Worm (Caenorhabditis elegans) whole organism, L1 larva: ENCODE data around the gene npr-17.

Source experiments
- C16A3.4 ChIP-seq: fragments of 150-350 bp; optimal IDR thresholded peaks from 2 replicates; lab custom pipeline; 2014; ENCODE audit warnings: missing biosample characterization, missing genetic modification characterization
- aha-1 ChIP-seq: fragments of 150-350 bp; optimal IDR thresholded peaks from 2 replicates; lab custom pipeline; 2014; ENCODE audit warnings: missing biosample characterization, missing genetic modification characterization
- alr-1 ChIP-seq: fragments of 200-800 bp; sonication (Bioruptor generic); optimal IDR thresholded peaks from 2 replicates; lab custom pipeline; 2018; ENCODE audit warnings: borderline replicate concordance, mild to moderate bottlenecking, missing genetic modification characterization, missing compliant biosample characterization
- ceh-63 ChIP-seq: fragments of 200-800 bp; sonication (Bioruptor generic); optimal IDR thresholded peaks from 2 replicates; lab custom pipeline; 2018; ENCODE audit warnings: mild to moderate bottlenecking, missing genetic modification characterization, missing compliant biosample characterization
- ceh-82 ChIP-seq, 3 experiments: fragments of 150-350 bp in 1 of 3; sonication (generic microtip) in 2 of 3; optimal IDR thresholded peaks; 2 replicates each; lab custom pipeline; 2014 to 2017; ENCODE audit warnings: missing biosample characterization in 3 of 3, missing genetic modification characterization in 3 of 3
- ceh-88 ChIP-seq: fragments of 200-800 bp; sonication (Bioruptor generic); IDR thresholded peaks from 2 replicates; pipeline ENCODE4 v1.3.6; 2022; ENCODE audit warnings: missing genetic modification characterization, missing compliant biosample characterization
- ces-1 ChIP-seq: fragments of 150-350 bp; optimal IDR thresholded peaks from 2 replicates; lab custom pipeline; 2014; ENCODE audit warnings: missing biosample characterization, missing genetic modification reagents, missing genetic modification characterization
- dpl-1 ChIP-seq, 3 experiments: fragments of 150-350 bp in 2 of 3; sonication (generic microtip) in 1 of 3; optimal IDR thresholded peaks; 2 replicates each; lab custom pipeline; 2014 to 2017; ENCODE audit warnings: missing biosample characterization in 3 of 3, missing genetic modification characterization in 3 of 3, missing genetic modification reagents in 3 of 3
- dsc-1 ChIP-seq: sonication (generic microtip); optimal IDR thresholded peaks from 2 replicates; lab custom pipeline; 2016; ENCODE audit warnings: mild to moderate bottlenecking, missing genetic modification characterization, missing compliant biosample characterization
- efl-1 ChIP-seq, 4 experiments: fragments of 150-350 bp; optimal IDR thresholded peaks in 3 of 4; peaks in 1 of 4; 1 replicate in 1 of 4; 2 replicates in 3 of 4; lab custom pipeline; 2014; ENCODE audit warnings: missing biosample characterization in 2 of 4, missing genetic modification characterization in 2 of 4, missing genetic modification reagents in 2 of 4
- efl-3 ChIP-seq: fragments of 200-800 bp; sonication (Bioruptor generic); optimal IDR thresholded peaks from 2 replicates; lab custom pipeline; 2018; ENCODE audit warnings: mild to moderate bottlenecking, missing genetic modification characterization, missing compliant biosample characterization
- egl-13 ChIP-seq: sonication (generic microtip); optimal IDR thresholded peaks from 2 replicates; lab custom pipeline; 2016; ENCODE audit warnings: missing genotype, missing genetic modification reagents, missing genetic modification characterization, missing compliant biosample characterization
- egl-27 ChIP-seq, 2 experiments: fragments of 150-350 bp in 1 of 2; sonication (generic microtip); optimal IDR thresholded peaks; 3 replicates each; lab custom pipeline; 2017 to 2018; ENCODE audit warnings: missing biosample characterization in 2 of 2, missing genetic modification characterization in 2 of 2, missing genetic modification reagents in 2 of 2
- fkh-10 ChIP-seq: sonication (generic microtip); optimal IDR thresholded peaks from 2 replicates; lab custom pipeline; 2017; ENCODE audit warnings: missing biosample characterization, missing genetic modification reagents, missing genetic modification characterization
- hlh-17 ChIP-seq: fragments of 200-800 bp; sonication (Bioruptor generic); optimal IDR thresholded peaks from 2 replicates; lab custom pipeline; 2018; ENCODE audit warnings: missing genetic modification characterization, mild to moderate bottlenecking, missing compliant biosample characterization, moderate library complexity, borderline replicate concordance
- hlh-4 ChIP-seq: sonication (generic microtip); optimal IDR thresholded peaks from 2 replicates; lab custom pipeline; 2016; ENCODE audit warnings: mild to moderate bottlenecking, missing genetic modification characterization, missing compliant biosample characterization
- hpl-2 ChIP-seq: fragments of 150-350 bp; optimal IDR thresholded peaks from 2 replicates; lab custom pipeline; 2014; ENCODE audit warnings: missing biosample characterization, missing genetic modification reagents, missing genetic modification characterization
- irx-1 ChIP-seq: sonication (generic microtip); optimal IDR thresholded peaks from 2 replicates; lab custom pipeline; 2016; ENCODE audit warnings: missing genetic modification characterization, missing compliant biosample characterization
- jun-1 ChIP-seq: fragments of 150-350 bp; optimal IDR thresholded peaks from 2 replicates; lab custom pipeline; 2014; ENCODE audit warnings: missing biosample characterization, missing genetic modification reagents, missing genetic modification characterization
- lin-13 ChIP-seq: fragments of 150-350 bp; optimal IDR thresholded peaks from 2 replicates; lab custom pipeline; 2014; ENCODE audit warnings: missing biosample characterization, missing genetic modification reagents, missing genetic modification characterization
- lin-35 ChIP-seq, 2 experiments: fragments of 150-350 bp; optimal IDR thresholded peaks; 2 replicates each; lab custom pipeline; 2014; ENCODE audit warnings: missing biosample characterization in 2 of 2, missing genetic modification characterization in 2 of 2, missing genetic modification reagents in 2 of 2
- lir-3 ChIP-seq: sonication (generic microtip); optimal IDR thresholded peaks from 2 replicates; lab custom pipeline; 2016; ENCODE audit warnings: mild to moderate bottlenecking, missing genetic modification characterization, moderate library complexity, missing compliant biosample characterization; ENCODE audit not compliant: poor library complexity
- mep-1 ChIP-seq: fragments of 150-350 bp; optimal IDR thresholded peaks from 2 replicates; lab custom pipeline; 2014; ENCODE audit warnings: missing biosample characterization, missing genetic modification characterization
- nhr-11 ChIP-seq: fragments of 150-350 bp; optimal IDR thresholded peaks from 2 replicates; lab custom pipeline; 2014; ENCODE audit warnings: missing biosample characterization, missing genetic modification characterization
- nhr-237 ChIP-seq: fragments of 150-350 bp; optimal IDR thresholded peaks from 2 replicates; lab custom pipeline; 2014; ENCODE audit warnings: missing biosample characterization, missing genetic modification characterization
- nhr-28 ChIP-seq: fragments of 150-350 bp; optimal IDR thresholded peaks from 2 replicates; lab custom pipeline; 2014; ENCODE audit warnings: missing biosample characterization, missing genetic modification characterization
- nhr-47 ChIP-seq: sonication (generic microtip); optimal IDR thresholded peaks from 2 replicates; lab custom pipeline; 2016; ENCODE audit warnings: mild to moderate bottlenecking, missing genetic modification characterization, moderate library complexity, missing compliant biosample characterization
- nhr-71 ChIP-seq: sonication (generic microtip); optimal IDR thresholded peaks from 2 replicates; lab custom pipeline; 2016; ENCODE audit warnings: mild to moderate bottlenecking, missing genetic modification characterization, moderate library complexity, missing compliant biosample characterization
- nhr-77 ChIP-seq: fragments of 150-350 bp; optimal IDR thresholded peaks from 2 replicates; lab custom pipeline; 2014; ENCODE audit warnings: missing biosample characterization, missing genetic modification characterization
- nhr-85 ChIP-seq: sonication (generic microtip); peaks from one replicate; lab custom pipeline; 2016; ENCODE audit warnings: missing genetic modification characterization, inconsistent platforms, missing compliant biosample characterization
- nhr-90 ChIP-seq: sonication (generic microtip); optimal IDR thresholded peaks from 2 replicates; lab custom pipeline; 2016; ENCODE audit warnings: mild to moderate bottlenecking, missing genetic modification characterization, missing compliant biosample characterization; ENCODE audit not compliant: poor library complexity
- pag-3 ChIP-seq: sonication (generic microtip); optimal IDR thresholded peaks from 2 replicates; lab custom pipeline; 2017; ENCODE audit warnings: missing genetic modification characterization, mild to moderate bottlenecking, missing compliant biosample characterization, antibody characterized with exemption, borderline replicate concordance; ENCODE audit not compliant: insufficient read depth
- sptf-1 ChIP-seq: fragments of 150-350 bp; optimal IDR thresholded peaks from 2 replicates; lab custom pipeline; 2014; ENCODE audit warnings: missing biosample characterization, missing genetic modification characterization
- sup-37 ChIP-seq: fragments of 200-800 bp; sonication (Bioruptor generic); optimal IDR thresholded peaks from 2 replicates; lab custom pipeline; 2018; ENCODE audit warnings: mild to moderate bottlenecking, missing genetic modification characterization, missing compliant biosample characterization
- tlp-1 ChIP-seq: fragments of 150-350 bp; optimal IDR thresholded peaks from 2 replicates; lab custom pipeline; 2014; ENCODE audit warnings: missing biosample characterization, missing genetic modification characterization
- zag-1 ChIP-seq: fragments of 150-350 bp; optimal IDR thresholded peaks from 2 replicates; lab custom pipeline; 2014; ENCODE audit warnings: missing biosample characterization, missing genetic modification characterization
- zip-4 ChIP-seq: fragments of 200-800 bp; sonication (Bioruptor generic); optimal IDR thresholded peaks from 2 replicates; lab custom pipeline; 2018; ENCODE audit warnings: mild to moderate bottlenecking, missing genetic modification characterization, moderate library complexity, missing compliant biosample characterization
- ztf-4 ChIP-seq: fragments of 150-350 bp; optimal IDR thresholded peaks from 2 replicates; lab custom pipeline; 2014; ENCODE audit warnings: missing biosample characterization, missing genetic modification characterization

Gene npr-17

ce11 chrIII:7978723-7979122 is 17.5 kb downstream of the npr-17 start (continued):
- TF ChIP-seq hlh-17 (GFP tag; lab: Kevin White, UChicago) (no peak), efl-3 (no peak), zag-1 (no peak), aha-1 (tag; lab: Kevin White, UChicago) (no peak), alr-1 (tag; lab: Kevin White, UChicago) (no peak), nhr-71 (tag; lab: Kevin White, UChicago) (peak; percentile 74), pag-3 (tag; lab: Kevin White, UChicago) (no peak), lin-35 (GFP tag; optimal IDR thresholded peaks at IDR 0.05; lab: Kevin White, UChicago) (peak; percentile 38 to 68), nhr-77 (tag; lab: Kevin White, UChicago) (peak; percentile 61), ceh-88 (GFP tag; lab: Robert Waterston, UW) (peak; percentile 27; the same call in 1 of the 2 replicates), nhr-90 (tag; lab: Kevin White, UChicago) (peak; percentile 66), sup-37 (GFP tag; lab: Kevin White, UChicago) (no peak), zip-4 (GFP tag; lab: Kevin White, UChicago) (no peak), ztf-4 (tag; lab: Kevin White, UChicago) (no peak), lir-3 (no peak), lin-13 (GFP tag; lab: Kevin White, UChicago) (peak; percentile 33), egl-27 (tag; optimal IDR thresholded peaks at IDR 0.05; lab: Kevin White, UChicago) (no peak), fkh-10 (no peak), hlh-4 (tag; lab: Kevin White, UChicago) (no peak), nhr-11 (tag; lab: Kevin White, UChicago) (no peak), dsc-1 (tag; lab: Kevin White, UChicago) (peak; percentile 31), hpl-2 (GFP tag; lab: Kevin White, UChicago) (no peak), tlp-1 (tag; lab: Kevin White, UChicago) (no peak), sptf-1 (tag; lab: Kevin White, UChicago) (no peak), dpl-1 (GFP tag; optimal IDR thresholded peaks at IDR 0.05; lab: Kevin White, UChicago) (peak; percentile 20 to 46 (median 26)), nhr-237 (tag; lab: Kevin White, UChicago) (no peak), ces-1 (GFP tag; lab: Kevin White, UChicago) (no peak), nhr-85 (tag; lab: Kevin White, UChicago) (peak; percentile 90), nhr-47 (peak; percentile 60), ceh-63 (GFP tag; lab: Kevin White, UChicago) (no peak), egl-13 (tag; lab: Kevin White, UChicago) (no peak), C16A3.4 (tag; lab: Kevin White, UChicago) (peak; percentile 45), jun-1 (tag; lab: Kevin White, UChicago) (peak; percentile 26), efl-1 (optimal IDR thresholded peaks at IDR 0.05; lab: Kevin White, UChicago) (peak; percentile 68 to 79), efl-1 (GFP tag; optimal IDR thresholded peaks at IDR 0.05 in 1 of 2; lab: Kevin White, UChicago) (peak; percentile 46 to 92)

ce11 chrIII:7978289-7978688 is 18.0 kb downstream of the npr-17 start:
- peak; percentile 4 for TF ChIP-seq mep-1 (tag; lab: Kevin White, UChicago)
- TF ChIP-seq efl-1 (optimal IDR thresholded peaks at IDR 0.05; lab: Kevin White, UChicago): no peak
- peak in 1 of 2 experiments; percentile 40 for TF ChIP-seq efl-1 (GFP tag; optimal IDR thresholded peaks at IDR 0.05 in 1 of 2; lab: Kevin White, UChicago)
- no peak for TF ChIP-seq sptf-1 (tag; lab: Kevin White, UChicago)
- TF ChIP-seq, all 84 proteins: peak for 2

DNA sequence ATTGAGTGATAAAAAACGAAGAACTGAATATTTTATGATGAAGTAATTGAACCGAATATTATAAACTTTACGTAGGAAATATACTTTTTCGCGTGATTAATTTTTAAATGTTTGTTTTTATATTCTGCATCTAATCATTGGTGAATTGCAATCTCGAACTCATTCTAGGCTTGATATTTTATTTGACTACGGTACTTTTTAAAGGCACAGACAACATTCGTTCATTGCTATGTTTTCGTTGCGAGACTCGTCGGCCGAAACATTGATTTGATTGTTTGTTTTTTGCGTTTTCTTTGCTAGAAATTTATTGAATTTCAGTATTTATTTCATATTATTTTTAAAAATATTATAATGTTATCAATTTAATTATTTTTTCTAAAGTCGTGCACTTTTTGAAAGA is 18.5 kb downstream of the npr-17 start, which contains the start of gene C06G4.4:
Gene C06G4.4, minus strand, starts transcription at position 36 of the 400 bp plus-strand sequence.
- TF ChIP-seq lir-3: no peak
- no peak for TF ChIP-seq nhr-28
- no peak for TF ChIP-seq nhr-11 (tag; lab: Kevin White, UChicago)
- TF ChIP-seq jun-1 (tag; lab: Kevin White, UChicago): no peak
- TF ChIP-seq efl-1 (optimal IDR thresholded peaks at IDR 0.05; lab: Kevin White, UChicago): no peak
- TF ChIP-seq efl-1 (GFP tag; optimal IDR thresholded peaks at IDR 0.05 in 1 of 2; lab: Kevin White, UChicago): no peak
- no peak for TF ChIP-seq pag-3 (tag; lab: Kevin White, UChicago)
- TF ChIP-seq ceh-82 (tag; optimal IDR thresholded peaks at IDR 0.05; lab: Kevin White, UChicago): no peak
- TF ChIP-seq irx-1 (tag; lab: Kevin White, UChicago): no peak
